Worm (Caenorhabditis elegans) whole organism, L4 larva: Measurements from ENCODE around the gene Y50D4B.4.

ENCODE experiments used
- F26F4.8 ChIP-seq: fragments of 200-800 bp; sonication (Bioruptor generic); conservative IDR thresholded peaks from 2 replicates; pipeline ENCODE4 v1.3.6; 2022; ENCODE audit warnings: missing genetic modification characterization, missing compliant biosample characterization
- F49E8.2 ChIP-seq: sonication (generic microtip); optimal IDR thresholded peaks from 2 replicates; lab custom pipeline; 2016; ENCODE audit warnings: missing compliant biosample characterization, mild to moderate bottlenecking, missing genetic modification characterization, borderline replicate concordance
- Y105C5A.15 ChIP-seq: fragments of 200-800 bp; sonication (Bioruptor generic); IDR thresholded peaks from 2 replicates; pipeline ENCODE4 v1.3.6; 2022; ENCODE audit warnings: missing genetic modification characterization, missing compliant biosample characterization
- Y48G9A.11 ChIP-seq: fragments of 200-800 bp; sonication (Bioruptor generic); IDR thresholded peaks from 2 replicates; pipeline ENCODE4 v1.3.6; 2022; ENCODE audit warnings: missing genetic modification reagents, missing genetic modification characterization, missing compliant biosample characterization
- aha-1 ChIP-seq: fragments of 150-350 bp; peaks from one replicate; lab custom pipeline; 2014; ENCODE audit warnings: missing biosample characterization, missing genetic modification characterization
- arid-1 ChIP-seq: fragments of 200-800 bp; sonication (Bioruptor generic); conservative IDR thresholded peaks from 2 replicates; pipeline ENCODE4 v1.3.6; 2022; ENCODE audit warnings: missing genetic modification reagents, missing genetic modification characterization, missing compliant biosample characterization
- attf-4 ChIP-seq: sonication (generic microtip); optimal IDR thresholded peaks from 3 replicates; lab custom pipeline; 2017; ENCODE audit warnings: missing biosample characterization, missing genetic modification characterization
- ceh-20 ChIP-seq: fragments of 200-800 bp; sonication (Bioruptor generic); IDR thresholded peaks from 2 replicates; pipeline ENCODE4 v1.3.6; 2022; ENCODE audit warnings: missing genetic modification reagents, missing genetic modification characterization, missing compliant biosample characterization
- cey-2 ChIP-seq: sonication (generic microtip); optimal IDR thresholded peaks from 3 replicates; lab custom pipeline; 2017; ENCODE audit warnings: missing genetic modification characterization, mild to moderate bottlenecking, missing compliant biosample characterization, antibody characterized with exemption, borderline replicate concordance; ENCODE audit not compliant: insufficient read depth
- daf-12 ChIP-seq: fragments of 150-350 bp; optimal IDR thresholded peaks from 2 replicates; lab custom pipeline; 2014; ENCODE audit warnings: missing biosample characterization, missing genetic modification reagents, missing genetic modification characterization
- daf-16 ChIP-seq, 3 experiments: sonication (generic microtip); optimal IDR thresholded peaks; 2 replicates each; lab custom pipeline; 2016 to 2017; ENCODE audit warnings: missing genetic modification characterization in 3 of 3, missing genetic modification reagents in 3 of 3, mild to moderate bottlenecking in 2 of 3, missing compliant biosample characterization in 2 of 3, missing biosample characterization in 1 of 3, moderate library complexity in 1 of 3
- daf-19 ChIP-seq: fragments of 200-800 bp; sonication (Bioruptor generic); conservative IDR thresholded peaks from 2 replicates; pipeline ENCODE4 v1.3.6; 2022; ENCODE audit warnings: missing genetic modification characterization, missing compliant biosample characterization
- daf-8 ChIP-seq: fragments of 200-800 bp; sonication (Bioruptor generic); IDR thresholded peaks from 2 replicates; pipeline ENCODE4 v1.3.6; 2022; ENCODE audit warnings: missing genetic modification characterization, missing compliant biosample characterization
- dmd-6 ChIP-seq: fragments of 200-800 bp; sonication (Bioruptor generic); IDR thresholded peaks from 2 replicates; pipeline ENCODE4 v1.3.6; 2022; ENCODE audit warnings: missing genetic modification reagents, missing genetic modification characterization, missing compliant biosample characterization
- egl-27 ChIP-seq: sonication (generic microtip); optimal IDR thresholded peaks from 3 replicates; lab custom pipeline; 2017; ENCODE audit warnings: missing biosample characterization, missing genetic modification reagents, missing genetic modification characterization
- egl-43 ChIP-seq: fragments of 200-800 bp; sonication (Bioruptor generic); IDR thresholded peaks from 2 replicates; pipeline ENCODE4 v1.3.6; 2022; ENCODE audit warnings: missing genetic modification reagents, missing genetic modification characterization, missing compliant biosample characterization
- hlh-11 ChIP-seq: fragments of 200-800 bp; sonication (Bioruptor generic); optimal IDR thresholded peaks from 2 replicates; lab custom pipeline; 2018; ENCODE audit warnings: mild to moderate bottlenecking, missing genetic modification characterization, missing compliant biosample characterization
- lin-15B ChIP-seq: fragments of 150-350 bp; sonication (generic microtip); optimal IDR thresholded peaks from 3 replicates; lab custom pipeline; 2014; ENCODE audit warnings: missing biosample characterization, missing genetic modification characterization
- lin-38 ChIP-seq: fragments of 200-800 bp; sonication (Bioruptor generic); IDR thresholded peaks from 2 replicates; pipeline ENCODE4 v1.3.6; 2022; ENCODE audit warnings: missing genetic modification reagents, missing genetic modification characterization, missing compliant biosample characterization
- mxl-3 ChIP-seq: fragments of 200-800 bp; sonication (Bioruptor generic); optimal IDR thresholded peaks from 2 replicates; lab custom pipeline; 2018; ENCODE audit warnings: mild to moderate bottlenecking, missing genetic modification characterization, missing compliant biosample characterization
- nhr-10 ChIP-seq: fragments of 150-350 bp; optimal IDR thresholded peaks from 2 replicates; lab custom pipeline; 2014; ENCODE audit warnings: missing biosample characterization, missing genetic modification characterization
- nhr-102 ChIP-seq: sonication (generic microtip); optimal IDR thresholded peaks from 2 replicates; lab custom pipeline; 2016; ENCODE audit warnings: mild to moderate bottlenecking, missing genetic modification characterization, moderate library complexity, missing compliant biosample characterization
- nhr-25 ChIP-seq: sonication (generic microtip); optimal IDR thresholded peaks from 2 replicates; lab custom pipeline; 2017; ENCODE audit warnings: missing genetic modification characterization, mild to moderate bottlenecking, missing compliant biosample characterization, antibody characterized with exemption, moderate library complexity, borderline replicate concordance; ENCODE audit not compliant: insufficient read depth
- nhr-28 ChIP-seq: fragments of 150-350 bp; optimal IDR thresholded peaks from 2 replicates; lab custom pipeline; 2014; ENCODE audit warnings: missing biosample characterization, missing genetic modification characterization
- nhr-6 ChIP-seq: fragments of 150-350 bp; optimal IDR thresholded peaks from 2 replicates; lab custom pipeline; 2014; ENCODE audit warnings: missing biosample characterization, missing genetic modification characterization
- nhr-76 ChIP-seq: fragments of 150-350 bp; optimal IDR thresholded peaks from 2 replicates; lab custom pipeline; 2014; ENCODE audit warnings: missing biosample characterization, missing genetic modification characterization
- nhr-77 ChIP-seq: fragments of 150-350 bp; optimal IDR thresholded peaks from 2 replicates; lab custom pipeline; 2014; ENCODE audit warnings: missing biosample characterization, missing genetic modification characterization
- php-3 ChIP-seq: fragments of 200-800 bp; sonication (Bioruptor generic); IDR thresholded peaks from 2 replicates; pipeline ENCODE4 v1.3.6; 2022; ENCODE audit warnings: missing genetic modification reagents, missing genetic modification characterization, missing compliant biosample characterization
- saeg-2 ChIP-seq: fragments of 200-800 bp; sonication (Bioruptor generic); IDR thresholded peaks from 2 replicates; pipeline ENCODE4 v1.3.6; 2022; ENCODE audit warnings: missing genetic modification reagents, missing genetic modification characterization, missing compliant biosample characterization
- set-16 ChIP-seq: fragments of 200-800 bp; sonication (Bioruptor generic); IDR thresholded peaks from 2 replicates; pipeline ENCODE4 v1.3.6; 2022; ENCODE audit warnings: missing genetic modification reagents, missing genetic modification characterization, missing compliant biosample characterization
- snpc-4 ChIP-seq: fragments of 150-350 bp; optimal IDR thresholded peaks from 2 replicates; lab custom pipeline; 2014; ENCODE audit warnings: missing biosample characterization, missing genetic modification characterization
- tra-1 ChIP-seq: fragments of 200-800 bp; sonication (Bioruptor generic); IDR thresholded peaks from 2 replicates; pipeline ENCODE4 v1.3.6; 2022; ENCODE audit warnings: missing genetic modification reagents, missing genetic modification characterization, missing compliant biosample characterization
- unc-62 ChIP-seq, 3 experiments: fragments of 150-350 bp in 1 of 3; sonication (generic microtip); optimal IDR thresholded peaks in 2 of 3; peaks in 1 of 3; 1 replicate in 1 of 3; 2 replicates in 2 of 3; lab custom pipeline; 2014 to 2017; ENCODE audit warnings: missing biosample characterization in 3 of 3, missing genetic modification characterization in 3 of 3, missing genetic modification reagents in 3 of 3, missing genotype in 1 of 3
- zfp-2 ChIP-seq: sonication (generic microtip); optimal IDR thresholded peaks from 2 replicates; lab custom pipeline; 2016; ENCODE audit warnings: mild to moderate bottlenecking, missing genetic modification characterization, missing compliant biosample characterization

The Y50D4B.4 gene

DNA sequence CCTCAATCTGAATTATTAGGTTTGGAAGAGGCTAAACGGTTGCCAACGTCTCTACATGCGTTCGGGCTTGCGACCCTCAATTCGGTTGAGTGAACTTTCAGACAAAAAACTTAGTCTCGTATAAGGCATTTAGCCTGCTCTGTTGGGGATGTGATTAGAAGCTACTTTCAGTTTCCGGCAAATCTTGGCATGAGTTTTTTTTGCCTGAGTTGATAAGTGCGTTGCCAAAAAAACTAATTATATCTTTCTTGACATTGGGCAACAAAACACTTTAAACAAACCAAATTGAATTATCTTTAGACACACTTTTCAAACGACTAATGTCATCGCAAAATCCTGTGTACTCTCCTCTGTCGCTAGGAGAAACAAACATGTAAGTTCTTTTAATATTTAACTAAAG is at the start of gene Y50D4B.4:
TSS of gene Y50D4B.4 (plus strand) at position 301 of the 400 bp plus-strand sequence.
- no peak for TF ChIP-seq arid-1 (GFP tag; lab: Robert Waterston, UW)
- no peak for TF ChIP-seq lin-38 (GFP tag; lab: Robert Waterston, UW)
- TF ChIP-seq daf-19 (GFP tag; lab: Robert Waterston, UW), result no peak
- no peak for TF ChIP-seq nhr-76
- no peak for TF ChIP-seq php-3
- no peak for TF ChIP-seq lin-15B (tag; lab: Kevin White, UChicago)
- no peak for TF ChIP-seq saeg-2 (GFP tag; lab: Robert Waterston, UW)

DNA sequence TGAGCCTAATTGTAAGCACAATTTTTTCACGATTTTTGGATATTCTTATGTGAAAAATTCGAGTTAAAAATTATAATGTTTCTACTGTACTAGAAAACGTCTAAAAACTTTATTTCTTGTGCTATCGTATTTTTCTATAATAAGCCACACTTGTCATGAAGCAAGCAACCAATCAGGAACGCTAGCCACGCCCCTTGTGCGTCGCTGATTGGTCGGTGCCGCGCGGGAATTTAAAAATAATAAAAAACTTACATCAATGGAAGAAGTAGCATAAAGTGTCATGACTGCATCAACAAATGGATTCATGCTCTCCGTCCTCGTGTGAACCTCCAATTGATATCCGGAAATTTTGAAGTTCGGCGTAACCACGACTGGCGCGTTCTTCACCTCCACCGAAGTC is 45.2 kb upstream of the Y50D4B.4 start:
- TF ChIP-seq aha-1 (tag; lab: Kevin White, UChicago), result peak; percentile 35
- no peak for TF ChIP-seq zfp-2 (tag; lab: Kevin White, UChicago)
- TF ChIP-seq snpc-4 (tag; lab: Kevin White, UChicago), result no peak

DNA sequence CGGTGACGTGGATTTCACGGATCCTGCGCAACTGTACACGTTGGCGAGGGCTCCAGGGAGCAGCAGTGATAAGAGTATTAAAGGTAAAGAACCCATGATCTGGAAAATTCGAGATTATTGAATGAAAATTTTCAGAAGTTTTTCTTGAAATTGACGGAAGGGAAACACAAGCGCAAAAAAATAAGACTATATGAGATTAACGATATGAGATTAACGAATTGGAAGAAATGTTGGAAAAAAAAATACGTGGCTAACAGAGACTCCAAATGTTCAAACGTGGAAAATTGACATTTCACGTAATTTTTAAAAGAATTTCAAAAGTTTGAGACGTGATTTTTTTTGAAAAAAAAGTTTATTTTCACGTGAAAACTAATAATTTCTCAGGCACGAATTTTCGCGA is 44.0 kb upstream of the Y50D4B.4 start, which contains the start of gene nra-4:
TSS of gene nra-4 (minus strand) at position 101 of the 400 bp plus-strand sequence.
- TF ChIP-seq cey-2 (tag; lab: Kevin White, UChicago) (no peak), Y105C5A.15 (GFP tag; lab: Robert Waterston, UW) (no peak), nhr-10 (no peak), F49E8.2 (tag; lab: Kevin White, UChicago) (no peak), nhr-25 (tag; lab: Kevin White, UChicago) (no peak), attf-4 (tag; lab: Kevin White, UChicago) (no peak), F26F4.8 (no peak), egl-27 (no peak), nhr-76 (no peak), nhr-77 (tag; lab: Kevin White, UChicago) (no peak), ceh-20 (GFP tag; lab: Robert Waterston, UW) (no peak), tra-1 (no peak)

DNA sequence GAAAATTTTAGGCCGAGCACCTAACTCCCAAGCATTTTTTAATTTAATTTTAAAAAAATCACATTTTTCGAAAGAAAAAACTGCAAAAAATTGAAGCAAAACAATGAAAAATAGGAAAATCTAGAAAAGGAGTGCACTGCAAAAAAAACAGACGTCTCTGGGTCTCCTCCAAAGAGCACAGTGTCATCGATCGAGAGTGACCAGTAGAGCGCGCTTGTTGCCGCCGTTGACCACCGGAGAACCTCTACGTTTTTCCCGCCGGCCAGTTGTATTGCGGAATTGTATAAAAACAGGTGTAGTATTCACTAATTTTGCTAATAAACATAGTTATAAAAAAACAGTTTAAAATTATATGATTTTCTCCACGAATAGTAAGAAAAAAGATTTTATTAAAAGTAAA is 43.1 kb upstream of the Y50D4B.4 start:
- no peak for TF ChIP-seq Y48G9A.11 (GFP tag; lab: Robert Waterston, UW)
- no peak for TF ChIP-seq daf-16 (GFP tag; optimal IDR thresholded peaks at IDR 0.05; lab: Kevin White, UChicago)
- peak; percentile 45 for TF ChIP-seq daf-16 (tag; optimal IDR thresholded peaks at IDR 0.05; lab: Kevin White, UChicago)
- peak; percentile 4 for TF ChIP-seq hlh-11
- TF ChIP-seq nhr-6 (tag; lab: Kevin White, UChicago), result no peak
- TF ChIP-seq mxl-3 (GFP tag; lab: Kevin White, UChicago), result no peak
- TF ChIP-seq daf-12, result no peak
- TF ChIP-seq daf-8 (GFP tag; lab: Robert Waterston, UW), result no peak
- no peak for TF ChIP-seq unc-62 (GFP tag; optimal IDR thresholded peaks at IDR 0.05 in 1 of 2; lab: Kevin White, UChicago)
- TF ChIP-seq unc-62 (tag; optimal IDR thresholded peaks at IDR 0.05; lab: Kevin White, UChicago), result no peak
- TF ChIP-seq nhr-102, result no peak
- TF ChIP-seq lin-38 (GFP tag; lab: Robert Waterston, UW), result peak; percentile 59
- no peak for TF ChIP-seq dmd-6 (GFP tag; lab: Robert Waterston, UW)

DNA sequence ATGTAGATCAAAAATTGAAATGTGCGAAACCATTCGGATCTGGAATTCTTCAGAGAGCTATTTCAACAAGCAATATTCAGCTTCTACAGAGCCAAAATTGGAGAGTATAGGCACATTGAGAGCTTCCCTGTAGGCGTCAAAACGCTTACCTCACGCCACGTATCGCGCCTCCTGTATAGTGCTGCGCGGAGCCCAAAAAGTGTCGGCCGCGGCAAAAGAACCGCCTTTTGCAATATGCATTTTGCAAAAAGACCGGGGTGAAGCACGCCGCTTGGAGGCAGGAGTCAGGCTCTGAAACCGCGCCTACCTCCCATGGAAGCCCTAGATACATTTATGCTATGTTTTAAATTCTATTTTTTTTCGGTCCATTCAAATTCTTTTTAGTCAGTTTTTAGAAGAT is 40.8 kb upstream of the Y50D4B.4 start:
- TF ChIP-seq arid-1 (GFP tag; lab: Robert Waterston, UW) (no peak), set-16 (peak; percentile 45), nhr-28 (tag; lab: Kevin White, UChicago) (no peak), egl-43 (0 out of 2 replicates have a peak, but pooled peaks have one; percentile 30)
- TF ChIP-seq, all 104 proteins: peak for 2
